Worm (Caenorhabditis elegans): Measurements from ENCODE around the gene acy-2.

DNA sequence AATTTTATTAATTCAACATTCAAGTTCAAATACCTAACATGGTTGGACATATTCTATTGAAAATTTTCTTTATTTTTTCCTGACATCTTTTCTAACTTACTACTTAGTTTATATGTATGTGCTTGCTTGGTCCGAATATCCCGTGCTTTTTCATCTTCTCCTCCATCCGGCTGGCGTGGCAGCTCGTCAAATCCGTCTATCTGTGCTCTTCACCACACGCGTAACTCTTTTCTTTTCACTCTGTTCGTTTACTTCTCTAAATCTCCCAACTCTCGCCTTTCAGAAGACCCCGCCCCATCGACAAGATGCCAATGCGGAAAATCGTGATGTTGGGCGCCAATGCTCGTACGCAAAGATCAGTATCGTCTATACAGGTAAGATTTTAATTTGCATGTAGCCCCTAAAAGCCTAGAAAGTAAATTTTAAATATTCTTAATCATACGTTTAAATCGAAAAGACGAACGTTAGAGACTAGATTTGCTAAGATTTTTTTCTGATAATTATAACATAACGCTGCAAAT lies 11.1 kb upstream of the acy-2 start:
- TF ChIP-seq lsy-2 (tag; optimal IDR thresholded peaks at IDR 0.05) (no peak), unc-62 (GFP tag; optimal IDR thresholded peaks at IDR 0.05) (no peak), nhr-237 (tag; optimal IDR thresholded peaks at IDR 0.05) (no peak), lin-35 (GFP tag; optimal IDR thresholded peaks at IDR 0.05) (no peak), snpc-4 (tag; optimal IDR thresholded peaks at IDR 0.05) (no peak), ceh-63 (GFP tag; optimal IDR thresholded peaks at IDR 0.05) (no peak), jun-1 (tag; optimal IDR thresholded peaks at IDR 0.05) (no peak), fos-1 (tag; optimal IDR thresholded peaks at IDR 0.05) (no peak), ces-1 (GFP tag; optimal IDR thresholded peaks at IDR 0.05) (no peak), blmp-1 (tag; optimal IDR thresholded peaks at IDR 0.05) (no peak), nhr-77 (tag; optimal IDR thresholded peaks at IDR 0.05) (no peak)

Measured in whole organism, L1 larva.